Fruit fly (Drosophila melanogaster): ENCODE results near the gene Drak.
A peak's percentile ranks its signal among the peaks of the same experiment; 100 is the strongest.

The Drak gene

DNA sequence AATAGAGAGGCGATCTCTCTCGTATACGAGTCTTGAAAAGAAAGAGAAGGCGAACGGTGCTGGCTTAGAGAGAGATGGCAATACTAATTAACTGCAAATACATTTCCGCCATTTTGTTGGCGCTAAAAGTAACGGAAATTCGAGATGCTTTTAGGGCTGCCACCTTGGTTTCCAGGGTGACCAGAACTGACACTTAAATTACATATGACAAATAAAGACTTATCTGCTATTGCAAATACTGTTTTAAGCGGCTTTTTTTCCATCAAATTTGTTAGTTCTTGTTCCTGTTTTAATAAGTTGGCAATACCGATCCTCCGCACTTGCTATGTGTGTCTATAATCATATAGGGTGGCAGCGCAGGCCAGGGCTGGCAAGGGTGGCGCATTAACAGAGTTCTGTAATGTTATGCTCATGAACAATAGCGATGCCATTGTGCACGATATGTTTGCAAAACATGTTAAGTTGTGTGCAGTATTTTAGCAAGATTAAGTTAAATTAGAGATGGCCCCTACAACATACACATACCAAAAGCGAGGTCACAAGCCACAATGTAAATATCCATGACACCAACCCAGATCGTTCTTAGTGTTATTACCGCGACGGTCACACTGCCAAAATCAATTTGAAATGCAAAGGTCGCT, 87.4 kb downstream of the Drak start, which contains the start of gene nod (continued):
- peak; percentile 28 for TF ChIP-seq HmgZ (tag; optimal IDR thresholded peaks at IDR 0.05)
- peak; percentile 10 for TF ChIP-seq CG30020 (tag; optimal IDR thresholded peaks at IDR 0.05)
- peak; percentile 15 for TF ChIP-seq CG31388 (GFP tag; optimal IDR thresholded peaks at IDR 0.05)
- TF ChIP-seq ato (GFP tag; IDR thresholded peaks at IDR 0.05; ENCODE audit: partially characterized antibody) = no peak; the same call in 1 of the 2 replicates
- peak; percentile 46 for TF ChIP-seq gcm2 (GFP tag; optimal IDR thresholded peaks at IDR 0.05)
- TF ChIP-seq Hr3 (GFP tag; optimal IDR thresholded peaks at IDR 0.05) = peak; percentile 39
- peak; percentile 50 for TF ChIP-seq CG8944 (GFP tag; optimal IDR thresholded peaks at IDR 0.05)
- no peak for TF ChIP-seq sqz (GFP tag; optimal IDR thresholded peaks at IDR 0.05)
- peak; percentile 35 for TF ChIP-seq tx (GFP tag; optimal IDR thresholded peaks at IDR 0.05)
- 0 out of 2 replicates have a peak, but pooled peaks have one; percentile 17 for TF ChIP-seq danr (GFP tag; IDR thresholded peaks at IDR 0.05)
- TF ChIP-seq sens-2 (GFP tag; IDR thresholded peaks at IDR 0.05) = no peak
- no peak for TF ChIP-seq tup (GFP tag; optimal IDR thresholded peaks at IDR 0.05)
- TF ChIP-seq CG17186 (GFP tag; optimal IDR thresholded peaks at IDR 0.05) = peak; percentile 51
- TF ChIP-seq CG16815 (GFP tag; optimal IDR thresholded peaks at IDR 0.05) = no peak
- TF ChIP-seq Poxn (GFP tag; IDR thresholded peaks at IDR 0.05) = no peak
- TF ChIP-seq inv (GFP tag; IDR thresholded peaks at IDR 0.05; ENCODE audit: partially characterized antibody) = peak; percentile 50; the same call in 1 of the 2 replicates
- TF ChIP-seq CG12155 (GFP tag; optimal IDR thresholded peaks at IDR 0.05) = peak; percentile 59
- peak; percentile 15; the same call in 1 of the 2 replicates for TF ChIP-seq CG10366 (GFP tag; IDR thresholded peaks at IDR 0.05)
- no peak for TF ChIP-seq grn (GFP tag; optimal IDR thresholded peaks at IDR 0.05)
- no peak for TF ChIP-seq ATbp (GFP tag; optimal IDR thresholded peaks at IDR 0.05)
- TF ChIP-seq CG2889 (GFP tag; IDR thresholded peaks at IDR 0.05) = peak; percentile 57; the same call in 2 of the 3 replicates
- peak in 1 of 3 experiments; percentile 40 for TF ChIP-seq lola (GFP tag; optimal IDR thresholded peaks at IDR 0.05)
- peak; percentile 56 for TF ChIP-seq Atf6 (GFP tag; IDR thresholded peaks at IDR 0.05)
- peak; percentile 18 for TF ChIP-seq trh (GFP tag; optimal IDR thresholded peaks at IDR 0.05)
- TF ChIP-seq p53 (GFP tag; optimal IDR thresholded peaks at IDR 0.05) = peak; percentile 61
- peak; percentile 57 for TF ChIP-seq CG17328 (GFP tag; IDR thresholded peaks at IDR 0.05)
- peak; percentile 57 for TF ChIP-seq NC2β (GFP tag; optimal IDR thresholded peaks at IDR 0.05)
- TF ChIP-seq CG7556 (GFP tag; optimal IDR thresholded peaks at IDR 0.05) = peak; percentile 45
- peak; percentile 21 to 52 for TF ChIP-seq chif (GFP tag; optimal IDR thresholded peaks at IDR 0.05)
- peak; percentile 36; the same call in 1 of the 4 replicates for TF ChIP-seq Gug (GFP tag; IDR thresholded peaks at IDR 0.05)
- peak; percentile 41 for TF ChIP-seq CG15696 (tag; optimal IDR thresholded peaks at IDR 0.05)
- peak; percentile 66 for TF ChIP-seq CG16863 (GFP tag; optimal IDR thresholded peaks at IDR 0.05)
- TF ChIP-seq CG9876 (GFP tag; optimal IDR thresholded peaks at IDR 0.05) = peak; percentile 3
- TF ChIP-seq CG14441 (GFP tag; IDR thresholded peaks at IDR 0.05) = peak; percentile 62
- no peak for TF ChIP-seq CG6175 (GFP tag; IDR thresholded peaks at IDR 0.05)
- TF ChIP-seq ind (GFP tag; optimal IDR thresholded peaks at IDR 0.05) = peak; percentile 54
- TF ChIP-seq Trl (optimal IDR thresholded peaks at IDR 0.05) = no peak
- peak; percentile 63 for TF ChIP-seq Trl (GFP tag; optimal IDR thresholded peaks at IDR 0.05)
- peak; percentile 52; the same call in 1 of the 3 replicates for TF ChIP-seq tgo (GFP tag; IDR thresholded peaks at IDR 0.05)
- TF ChIP-seq CG17385 (GFP tag; optimal IDR thresholded peaks at IDR 0.05) = peak; percentile 17
- peak; percentile 73 for TF ChIP-seq CG12769 (tag; optimal IDR thresholded peaks at IDR 0.05)
- no peak for TF ChIP-seq CG1024 (GFP tag; IDR thresholded peaks at IDR 0.05)
- TF ChIP-seq Fer3 (tag; optimal IDR thresholded peaks at IDR 0.05) = peak; percentile 48
- TF ChIP-seq Mrtf (GFP tag; IDR thresholded peaks at IDR 0.05) = 0 out of 3 replicates have a peak, but pooled peaks have one; percentile 31
- TF ChIP-seq kah (GFP tag; optimal IDR thresholded peaks at IDR 0.05) = no peak
- no peak for TF ChIP-seq CG8478 (optimal IDR thresholded peaks at IDR 0.05)
- TF ChIP-seq gsb (GFP tag; IDR thresholded peaks at IDR 0.05) = no peak
- no peak for TF ChIP-seq Dip2 (GFP tag; IDR thresholded peaks at IDR 0.05)
- TF ChIP-seq sisA (GFP tag; IDR thresholded peaks at IDR 0.05) = peak; percentile 66
- peak; percentile 75 for TF ChIP-seq gem (tag; optimal IDR thresholded peaks at IDR 0.05)
- TF ChIP-seq CG8359 (GFP tag; optimal IDR thresholded peaks at IDR 0.05; ENCODE audit: borderline replicate concordance) = no peak

All from whole organism, embryonic.